Fruit fly (Drosophila melanogaster) Kc167 (cell line): ENCODE measurements around the gene Chd64.

Source experiments
- Myc ChIP-seq: fragments of >200 bp; optimal IDR thresholded peaks from 2 replicates; lab custom pipeline; 2017; ENCODE audit warnings: missing external identifiers
- insv ChIP-seq: fragments of >200 bp; optimal IDR thresholded peaks from 3 replicates; lab custom pipeline; 2018; ENCODE audit warnings: missing external identifiers
- ttk ChIP-seq: sonication (Bioruptor generic); optimal IDR thresholded peaks from 2 replicates; lab custom pipeline; 2017; ENCODE audit warnings: missing external identifiers

DNA sequence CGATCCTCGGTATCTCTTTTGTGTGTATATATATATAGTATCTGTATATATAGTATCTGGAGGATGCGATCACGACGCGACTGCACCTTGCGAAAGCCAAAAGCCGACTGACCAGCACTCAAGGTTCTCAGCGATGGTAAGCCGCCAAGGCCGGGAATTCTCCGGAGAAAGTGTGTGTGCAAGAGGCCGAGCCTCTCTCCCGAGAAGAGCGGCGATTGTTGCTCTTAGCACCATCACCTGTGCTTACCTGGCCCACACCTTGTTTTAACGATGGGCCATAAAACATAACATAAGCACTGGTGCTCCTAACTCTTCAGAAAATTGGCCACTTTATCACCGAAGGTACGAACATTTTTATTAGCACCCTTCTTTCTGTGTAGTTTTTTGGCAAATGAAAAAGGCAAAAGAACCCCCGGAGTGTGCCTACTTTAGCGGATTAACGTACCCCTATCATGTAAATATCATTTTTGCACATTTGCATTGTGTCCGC, 45.2 kb upstream of the Chd64 start, which contains the start of gene mas:
- TF ChIP-seq ttk (no peak), Myc (lab: Kevin White, UChicago) (no peak), insv (lab: Kevin White, UChicago) (no peak)
